Worm (Caenorhabditis elegans): ENCODE data around the gene C18D11.6.
A peak's percentile ranks its signal among the peaks of the same experiment; 100 is the strongest.

C18D11.6 gene

DNA sequence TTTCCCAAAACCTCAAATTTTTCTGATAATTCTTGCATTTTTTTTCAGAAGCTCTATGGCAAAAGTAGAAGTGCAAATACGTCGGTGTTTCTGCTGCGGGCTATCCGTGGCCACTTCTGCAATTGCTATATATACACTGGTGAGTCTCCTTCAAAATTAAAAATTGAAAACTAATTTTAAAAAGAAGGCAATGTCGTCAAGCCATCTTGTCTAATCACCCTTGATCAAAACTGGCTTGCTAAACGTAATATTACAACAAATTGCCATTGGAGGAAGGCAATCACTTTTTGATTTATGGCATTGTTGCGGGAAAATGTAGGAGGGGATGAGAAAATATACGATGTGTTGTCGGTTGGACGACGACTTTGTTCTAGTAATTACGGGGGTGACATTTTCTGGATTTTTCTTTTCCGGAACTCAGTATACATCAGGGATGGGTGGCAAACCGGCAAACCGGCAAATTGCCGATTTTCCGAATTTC, 6.2 kb downstream of the C18D11.6 start, which contains the start of gene C18D11.1:
Gene C18D11.1, plus strand, starts transcription at position 51 of the 481 bp plus-strand sequence.
- TF ChIP-seq lin-13 (GFP tag; optimal IDR thresholded peaks at IDR 0.05) (no peak), nhr-25 (tag; optimal IDR thresholded peaks at IDR 0.05) (peak; percentile 26)

- TF ChIP-seq gmeb-1 (tag; optimal IDR thresholded peaks at IDR 0.05) (no peak), lsy-2 (tag; optimal IDR thresholded peaks at IDR 0.05) (no peak), snpc-4 (tag; optimal IDR thresholded peaks at IDR 0.05) (peak; percentile 81)
Observed at ce11 chrIII:11817865-11818264, 7.5 kb downstream of the C18D11.6 start.

ce11 chrIII:11822407-11822806, 12.1 kb downstream of the C18D11.6 start, which contains the start of gene maa-1:
Gene maa-1 (minus strand): TSS chrIII:11822526.
- TF ChIP-seq ceh-16 (tag; optimal IDR thresholded peaks at IDR 0.05) (no peak), ztf-4 (tag; optimal IDR thresholded peaks at IDR 0.05) (no peak), nhr-77 (tag; optimal IDR thresholded peaks at IDR 0.05) (no peak), fos-1 (tag; optimal IDR thresholded peaks at IDR 0.05) (peak; percentile 42), elt-1 (tag; optimal IDR thresholded peaks at IDR 0.05) (no peak), elt-3 (tag; optimal IDR thresholded peaks at IDR 0.05) (no peak), gmeb-1 (tag; optimal IDR thresholded peaks at IDR 0.05) (peak; percentile 9), crh-2 (tag; optimal IDR thresholded peaks at IDR 0.05) (peak; percentile 1), nhr-11 (tag; optimal IDR thresholded peaks at IDR 0.05) (no peak), sem-4 (tag; optimal IDR thresholded peaks at IDR 0.05) (no peak), mbf-1 (tag; optimal IDR thresholded peaks at IDR 0.05) (no peak)

ce11 chrIII:11823260-11823659, 12.9 kb downstream of the C18D11.6 start, which contains the start of gene C18D11.3:
Gene C18D11.3 (plus strand): TSS chrIII:11823448.
- TF ChIP-seq ama-1 (optimal IDR thresholded peaks at IDR 0.05) (no peak), mbf-1 (tag; optimal IDR thresholded peaks at IDR 0.05) (no peak), ztf-1 (GFP tag; conservative IDR thresholded peaks at IDR 0.05) (no peak), snpc-4 (tag; optimal IDR thresholded peaks at IDR 0.05) (peak; percentile 78), Y55F3AM.14 (GFP tag; optimal IDR thresholded peaks at IDR 0.05) (no peak), skn-1 (tag; optimal IDR thresholded peaks at IDR 0.05) (no peak), fos-1 (tag; optimal IDR thresholded peaks at IDR 0.05) (peak; percentile 86), mdl-1 (tag; optimal IDR thresholded peaks at IDR 0.05) (peak in 1 of 2 experiments; percentile 63), ceh-82 (tag; optimal IDR thresholded peaks at IDR 0.05) (no peak), alr-1 (tag; optimal IDR thresholded peaks at IDR 0.05) (no peak), nhr-11 (tag; optimal IDR thresholded peaks at IDR 0.05) (no peak), ZK546.5 (tag; optimal IDR thresholded peaks at IDR 0.05) (no peak), lin-13 (GFP tag; optimal IDR thresholded peaks at IDR 0.05) (peak; percentile 84), nhr-6 (tag; optimal IDR thresholded peaks at IDR 0.05) (no peak), zag-1 (tag; optimal IDR thresholded peaks at IDR 0.05) (peak; percentile 16), R02D3.7 (tag; optimal IDR thresholded peaks at IDR 0.05) (no peak), nhr-77 (tag; optimal IDR thresholded peaks at IDR 0.05) (no peak), ztf-11 (tag; optimal IDR thresholded peaks at IDR 0.05) (no peak), lin-39 (tag; optimal IDR thresholded peaks at IDR 0.05) (no peak), nhr-21 (tag; optimal IDR thresholded peaks at IDR 0.05) (peak; percentile 77), ceh-16 (tag; optimal IDR thresholded peaks at IDR 0.05) (peak; percentile 38), mab-5 (tag; optimal IDR thresholded peaks at IDR 0.05) (no peak), blmp-1 (tag; optimal IDR thresholded peaks at IDR 0.05; ENCODE audit: insufficient read depth) (no peak), ztf-4 (tag; optimal IDR thresholded peaks at IDR 0.05) (peak; percentile 49), crh-2 (tag; optimal IDR thresholded peaks at IDR 0.05) (peak; percentile 88), sem-4 (tag; optimal IDR thresholded peaks at IDR 0.05) (peak; percentile 84), lsy-2 (tag; optimal IDR thresholded peaks at IDR 0.05) (peak; percentile 90 to 98), nhr-23 (tag; optimal IDR thresholded peaks at IDR 0.05) (no peak), nhr-10 (tag; optimal IDR thresholded peaks at IDR 0.05) (peak; percentile 24), sma-3 (GFP tag; optimal IDR thresholded peaks at IDR 0.05) (peak; percentile 82), unc-55 (GFP tag; optimal IDR thresholded peaks at IDR 0.05) (peak; percentile 87), nhr-129 (tag; optimal IDR thresholded peaks at IDR 0.05) (peak; percentile 92), nhr-25 (tag; optimal IDR thresholded peaks at IDR 0.05) (peak; percentile 85), peb-1 (tag; optimal IDR thresholded peaks at IDR 0.05) (no peak), elt-1 (tag; optimal IDR thresholded peaks at IDR 0.05) (no peak), aly-2 (tag; optimal IDR thresholded peaks at IDR 0.05) (no peak), gmeb-1 (tag; optimal IDR thresholded peaks at IDR 0.05) (peak; percentile 76), C34F6.9 (tag; optimal IDR thresholded peaks at IDR 0.05) (peak; percentile 94), nhr-237 (tag; optimal IDR thresholded peaks at IDR 0.05) (no peak), elt-3 (tag; optimal IDR thresholded peaks at IDR 0.05) (no peak), unc-62 (GFP tag; optimal IDR thresholded peaks at IDR 0.05) (no peak), lin-11 (tag; optimal IDR thresholded peaks at IDR 0.05) (peak; percentile 90), nhr-12 (tag; optimal IDR thresholded peaks at IDR 0.05) (no peak), dmd-4 (tag; optimal IDR thresholded peaks at IDR 0.05) (no peak), egl-27 (tag; optimal IDR thresholded peaks at IDR 0.05) (peak; percentile 60), unc-39 (tag; optimal IDR thresholded peaks at IDR 0.05) (no peak)

All from whole organism, L2 larva.